Worm (Caenorhabditis elegans) whole organism, early embryonic: ENCODE measurements around the gene unc-1.

ENCODE experiments used
- B0310.2 ChIP-seq: sonication (generic microtip); optimal IDR thresholded peaks from 2 replicates; lab custom pipeline; 2016; ENCODE audit warnings: mild to moderate bottlenecking, missing genetic modification characterization, missing compliant biosample characterization
- F13C5.2 ChIP-seq: sonication (generic microtip); optimal IDR thresholded peaks from 2 replicates; lab custom pipeline; 2017; ENCODE audit warnings: mild to moderate bottlenecking, missing genetic modification characterization, inconsistent platforms, missing compliant biosample characterization
- aly-1 ChIP-seq: sonication (generic microtip); optimal IDR thresholded peaks from 2 replicates; lab custom pipeline; 2016; ENCODE audit warnings: missing genetic modification characterization, missing compliant biosample characterization
- ama-1 ChIP-seq: fragments of 150-350 bp; optimal IDR thresholded peaks from 2 replicates; lab custom pipeline; 2014
- ceh-13 ChIP-seq: fragments of 200-800 bp; sonication (Bioruptor generic); optimal IDR thresholded peaks from 2 replicates; lab custom pipeline; 2018; ENCODE audit warnings: mild to moderate bottlenecking, missing genetic modification characterization, missing compliant biosample characterization
- ceh-36 ChIP-seq: sonication (generic microtip); optimal IDR thresholded peaks from 2 replicates; lab custom pipeline; 2016; ENCODE audit warnings: missing genetic modification characterization, inconsistent platforms, missing compliant biosample characterization
- ets-7 ChIP-seq: sonication (generic microtip); optimal IDR thresholded peaks from 2 replicates; lab custom pipeline; 2016; ENCODE audit warnings: missing genotype, missing genetic modification characterization, missing compliant biosample characterization
- flt-1 ChIP-seq: fragments of 200-800 bp; sonication (Bioruptor generic); IDR thresholded peaks from 2 replicates; pipeline ENCODE4 v1.3.6; 2022; ENCODE audit warnings: missing genetic modification characterization, missing compliant biosample characterization
- hmbx-1 ChIP-seq: sonication (generic microtip); optimal IDR thresholded peaks from 2 replicates; lab custom pipeline; 2016; ENCODE audit warnings: mild to moderate bottlenecking, missing genetic modification characterization, missing compliant biosample characterization
- hmg-4 ChIP-seq: fragments of 200-800 bp; sonication (Bioruptor generic); optimal IDR thresholded peaks from 2 replicates; lab custom pipeline; 2018; ENCODE audit warnings: mild to moderate bottlenecking, missing genetic modification characterization, missing compliant biosample characterization
- hnd-1 ChIP-seq: sonication (generic microtip); optimal IDR thresholded peaks from 2 replicates; lab custom pipeline; 2016; ENCODE audit warnings: missing genetic modification characterization, missing compliant biosample characterization
- pes-1 ChIP-seq: fragments of 200-800 bp; sonication (Bioruptor generic); IDR thresholded peaks from 2 replicates; pipeline ENCODE4 v1.3.6; 2022; ENCODE audit warnings: missing genetic modification reagents, missing genetic modification characterization, missing compliant biosample characterization
- scrt-1 ChIP-seq: fragments of 200-800 bp; sonication (Bioruptor generic); IDR thresholded peaks from 2 replicates; pipeline ENCODE4 v1.3.6; 2022; ENCODE audit warnings: missing genetic modification characterization, missing compliant biosample characterization
- sea-1 ChIP-seq: fragments of 200-800 bp; sonication (Bioruptor generic); conservative IDR thresholded peaks from 2 replicates; pipeline ENCODE4 v1.3.6; 2022; ENCODE audit warnings: missing genetic modification characterization, missing compliant biosample characterization
- tbx-11 ChIP-seq: fragments of 200-800 bp; sonication (Bioruptor generic); IDR thresholded peaks from 2 replicates; pipeline ENCODE4 v1.3.6; 2022; ENCODE audit warnings: missing genetic modification characterization, missing compliant biosample characterization
- tbx-37 ChIP-seq: fragments of 200-800 bp; sonication (Bioruptor generic); conservative IDR thresholded peaks from 2 replicates; pipeline ENCODE4 v1.3.6; 2022; ENCODE audit warnings: missing genetic modification reagents, missing genetic modification characterization, missing compliant biosample characterization
- tra-4 ChIP-seq: sonication (generic microtip); optimal IDR thresholded peaks from 2 replicates; lab custom pipeline; 2017; ENCODE audit warnings: missing genetic modification characterization, missing compliant biosample characterization

unc-1 gene

ce11 chrX:1057821-1058377 lies 4.4 kb downstream of the unc-1 start:
- TF ChIP-seq ama-1 (lab: Kevin White, UChicago) (no peak), flt-1 (GFP tag; lab: Robert Waterston, UW) (no peak), tbx-37 (GFP tag; lab: Robert Waterston, UW) (no peak), hnd-1 (tag; lab: Kevin White, UChicago) (no peak), pes-1 (GFP tag; lab: Robert Waterston, UW) (no peak), aly-1 (tag; lab: Kevin White, UChicago) (no peak), tra-4 (tag; lab: Kevin White, UChicago) (no peak), B0310.2 (no peak), ets-7 (tag; lab: Kevin White, UChicago) (no peak), F13C5.2 (no peak), hmg-4 (no peak), ceh-13 (no peak), scrt-1 (GFP tag; lab: Robert Waterston, UW) (no peak), sea-1 (GFP tag; lab: Robert Waterston, UW) (no peak), hmbx-1 (no peak), tbx-11 (GFP tag; lab: Robert Waterston, UW) (no peak), ceh-36 (tag; lab: Kevin White, UChicago) (no peak)

- TF ChIP-seq sea-1 (GFP tag; lab: Robert Waterston, UW) (no peak), aly-1 (tag; lab: Kevin White, UChicago) (no peak), ets-7 (tag; lab: Kevin White, UChicago) (no peak), hnd-1 (tag; lab: Kevin White, UChicago) (no peak), tbx-11 (GFP tag; lab: Robert Waterston, UW) (no peak), scrt-1 (GFP tag; lab: Robert Waterston, UW) (no peak), pes-1 (GFP tag; lab: Robert Waterston, UW) (no peak), hmg-4 (no peak), hmbx-1 (no peak), B0310.2 (no peak), F13C5.2 (no peak), ceh-13 (no peak), tbx-37 (GFP tag; lab: Robert Waterston, UW) (no peak), ceh-36 (tag; lab: Kevin White, UChicago) (no peak), tra-4 (tag; lab: Kevin White, UChicago) (no peak), flt-1 (GFP tag; lab: Robert Waterston, UW) (no peak), ama-1 (lab: Kevin White, UChicago) (no peak)
Measured at ce11 chrX:1053929-1054328, 8.3 kb downstream of the unc-1 start, which contains the start of gene ncs-3. Gene ncs-3, plus strand, starts transcription at chrX:1054081.

- TF ChIP-seq ets-7 (tag; lab: Kevin White, UChicago) = no peak
- no peak for TF ChIP-seq ama-1 (lab: Kevin White, UChicago)
- TF ChIP-seq B0310.2 = no peak
- TF ChIP-seq ceh-36 (tag; lab: Kevin White, UChicago) = no peak
- no peak for TF ChIP-seq hmg-4
- no peak for TF ChIP-seq tbx-37 (GFP tag; lab: Robert Waterston, UW)
Measured at ce11 chrX:1052960-1053359, 9.3 kb downstream of the unc-1 start.

ce11 chrX:1051041-1051440 lies 11.2 kb downstream of the unc-1 start:
- TF ChIP-seq pes-1 (GFP tag; lab: Robert Waterston, UW) (no peak), B0310.2 (no peak), ceh-13 (no peak), tra-4 (tag; lab: Kevin White, UChicago) (no peak), hmg-4 (no peak), ets-7 (tag; lab: Kevin White, UChicago) (no peak), hnd-1 (tag; lab: Kevin White, UChicago) (no peak), flt-1 (GFP tag; lab: Robert Waterston, UW) (no peak), sea-1 (GFP tag; lab: Robert Waterston, UW) (no peak), aly-1 (tag; lab: Kevin White, UChicago) (no peak), hmbx-1 (no peak), ceh-36 (tag; lab: Kevin White, UChicago) (no peak), tbx-11 (GFP tag; lab: Robert Waterston, UW) (no peak), ama-1 (lab: Kevin White, UChicago) (no peak), tbx-37 (GFP tag; lab: Robert Waterston, UW) (no peak), scrt-1 (GFP tag; lab: Robert Waterston, UW) (no peak), F13C5.2 (no peak)

- TF ChIP-seq aly-1 (tag; lab: Kevin White, UChicago) = no peak
Measured at ce11 chrX:1046156-1046831, 16.0 kb downstream of the unc-1 start, which contains the start of gene vpat-1. Gene vpat-1, minus strand, starts transcription at chrX:1046206.

DNA sequence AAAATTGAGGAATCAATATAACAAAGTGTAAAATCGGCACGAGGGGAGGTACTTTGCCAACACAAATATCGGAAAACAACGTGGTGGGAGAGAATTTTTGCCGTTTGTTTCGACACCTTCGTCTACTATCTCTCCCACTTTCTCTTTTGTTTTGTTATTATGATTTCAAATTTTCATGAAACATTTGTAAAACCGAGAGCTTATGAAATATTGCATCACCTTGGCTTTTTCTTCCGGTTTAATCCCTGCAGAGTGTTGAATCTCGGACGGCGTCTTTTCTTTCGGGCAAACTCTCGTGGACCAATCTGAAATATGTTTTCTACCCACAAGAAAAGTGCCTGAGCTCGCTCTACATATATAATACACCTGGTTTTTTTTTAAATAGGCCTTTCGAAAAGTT lies 17.9 kb downstream of the unc-1 start:
- TF ChIP-seq scrt-1 (GFP tag; lab: Robert Waterston, UW) (no peak), ama-1 (lab: Kevin White, UChicago) (no peak), tra-4 (tag; lab: Kevin White, UChicago) (no peak), B0310.2 (no peak), ceh-13 (no peak), hmg-4 (no peak), tbx-37 (GFP tag; lab: Robert Waterston, UW) (no peak), hmbx-1 (no peak), ceh-36 (tag; lab: Kevin White, UChicago) (no peak), hnd-1 (tag; lab: Kevin White, UChicago) (no peak), sea-1 (GFP tag; lab: Robert Waterston, UW) (no peak), ets-7 (tag; lab: Kevin White, UChicago) (no peak), F13C5.2 (no peak), flt-1 (GFP tag; lab: Robert Waterston, UW) (no peak), pes-1 (GFP tag; lab: Robert Waterston, UW) (no peak), aly-1 (tag; lab: Kevin White, UChicago) (no peak), tbx-11 (GFP tag; lab: Robert Waterston, UW) (no peak)

- no peak for TF ChIP-seq ceh-13
- no peak for TF ChIP-seq tbx-11 (GFP tag; lab: Robert Waterston, UW)
- TF ChIP-seq tbx-37 (GFP tag; lab: Robert Waterston, UW) = no peak
- TF ChIP-seq ceh-36 (tag; lab: Kevin White, UChicago) = no peak
- TF ChIP-seq ama-1 (lab: Kevin White, UChicago) = no peak
- no peak for TF ChIP-seq B0310.2
- no peak for TF ChIP-seq F13C5.2
- TF ChIP-seq hmg-4 = no peak
- TF ChIP-seq hmbx-1 = no peak
- TF ChIP-seq pes-1 (GFP tag; lab: Robert Waterston, UW) = no peak
- TF ChIP-seq tra-4 (tag; lab: Kevin White, UChicago) = no peak
- TF ChIP-seq aly-1 (tag; lab: Kevin White, UChicago) = no peak
- no peak for TF ChIP-seq scrt-1 (GFP tag; lab: Robert Waterston, UW)
- TF ChIP-seq sea-1 (GFP tag; lab: Robert Waterston, UW) = no peak
- TF ChIP-seq hnd-1 (tag; lab: Kevin White, UChicago) = no peak
Measured at ce11 chrX:1038347-1038746, 23.9 kb downstream of the unc-1 start, which contains the start of gene F55A4.7. Gene F55A4.7, minus strand, starts transcription at chrX:1038447.
